Worm (Caenorhabditis elegans) whole organism, young adult: Measurements from ENCODE around the gene citk-1.

Experiments used
- F22D6.2 ChIP-seq: sonication (generic microtip); optimal IDR thresholded peaks from 2 replicates; lab custom pipeline; 2016; ENCODE audit warnings: mild to moderate bottlenecking, missing genetic modification characterization, missing compliant biosample characterization
- dpl-1 ChIP-seq: fragments of 150-350 bp; optimal IDR thresholded peaks from 2 replicates; lab custom pipeline; 2014; ENCODE audit warnings: missing biosample characterization, missing genetic modification reagents, missing genetic modification characterization
- egrh-3 ChIP-seq: fragments of 200-800 bp; sonication (Bioruptor generic); IDR thresholded peaks from 2 replicates; pipeline ENCODE4 v1.3.6; 2022; ENCODE audit warnings: missing genetic modification reagents, missing genetic modification characterization, missing compliant biosample characterization
- pha-4 ChIP-seq: fragments of 150-350 bp; sonication (generic microtip); optimal IDR thresholded peaks from 2 replicates; lab custom pipeline; 2014; ENCODE audit warnings: missing biosample characterization, missing genetic modification reagents, missing genetic modification characterization

DNA sequence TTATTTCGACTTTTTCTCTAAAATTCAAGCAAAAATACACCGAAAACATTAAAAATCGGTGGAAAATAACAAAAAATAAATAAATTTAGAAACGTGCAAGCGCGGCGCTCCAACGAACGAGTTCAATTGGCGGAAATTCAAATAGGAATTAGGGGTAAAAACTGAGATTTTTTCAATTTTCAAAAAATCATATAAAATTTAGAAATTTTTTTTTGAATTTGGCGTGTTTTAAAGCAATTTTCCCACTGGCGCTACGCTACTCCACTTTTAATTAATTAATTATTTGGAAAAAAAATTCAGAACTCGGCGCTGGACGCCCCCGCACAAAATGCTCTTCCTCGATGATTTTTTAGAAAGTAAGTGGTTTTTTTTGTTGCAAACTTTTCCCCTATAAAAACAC is 33.0 kb upstream of the citk-1 start, which contains the start of gene ing-3:
- TF ChIP-seq dpl-1 (GFP tag; lab: Kevin White, UChicago): no peak
- no peak for TF ChIP-seq F22D6.2 (tag; lab: Kevin White, UChicago)
- TF ChIP-seq egrh-3 (GFP tag; lab: Robert Waterston, UW): no peak
- no peak for TF ChIP-seq pha-4
